Fruit fly (Drosophila melanogaster): ENCODE results near the gene CG14286.

DNA sequence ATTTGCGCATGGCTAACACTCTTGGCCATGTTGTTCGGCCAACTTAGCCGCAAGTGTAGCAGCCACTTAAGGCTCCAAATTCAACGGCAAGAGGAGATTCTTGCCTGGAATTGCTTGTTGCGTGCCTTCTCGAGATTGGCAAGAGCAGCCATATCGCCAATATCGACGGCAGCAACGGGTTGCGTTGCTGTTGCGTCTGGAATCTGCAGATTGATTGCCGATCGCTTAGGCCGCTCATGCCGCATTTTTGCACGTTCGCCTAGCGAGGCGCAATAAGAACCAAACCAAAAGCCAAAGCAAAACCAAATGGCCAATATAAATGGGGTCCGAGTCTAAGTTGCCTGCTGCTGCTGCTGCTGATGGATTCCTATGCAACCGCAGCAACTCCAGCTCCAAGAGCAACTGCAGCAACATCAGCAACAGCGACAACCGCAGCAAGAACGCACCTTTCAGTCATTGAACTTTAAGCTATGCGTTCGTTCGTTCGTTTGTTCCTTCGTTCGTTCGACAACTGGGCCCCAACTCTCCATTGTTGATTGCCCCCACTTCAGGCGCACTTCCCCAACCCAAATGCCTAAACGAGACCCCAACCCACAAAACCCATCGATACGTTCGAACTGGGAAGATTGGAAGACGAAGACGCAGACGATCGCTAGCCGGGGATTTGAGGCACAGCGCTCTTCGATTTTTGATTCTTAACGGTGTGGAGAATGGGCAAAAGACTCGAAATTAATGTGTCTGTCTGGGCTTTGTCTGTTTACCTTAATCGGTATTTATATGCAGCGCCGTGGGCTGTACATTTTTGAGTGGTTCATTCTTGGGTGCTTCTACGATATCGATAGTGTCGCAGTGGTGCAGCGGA, 34.7 kb upstream of the CG14286 start:
- no peak for TF ChIP-seq h (GFP tag; optimal IDR thresholded peaks at IDR 0.05)
- TF ChIP-seq OdsH (GFP tag; optimal IDR thresholded peaks at IDR 0.05), result no peak
- no peak for TF ChIP-seq fru (GFP tag; optimal IDR thresholded peaks at IDR 0.05)
- TF ChIP-seq usp (GFP tag; optimal IDR thresholded peaks at IDR 0.05), result no peak
- no peak for TF ChIP-seq pan (optimal IDR thresholded peaks at IDR 0.05)

Data from whole organism, wandering third instar larva.